Fruit fly (Drosophila melanogaster) whole organism, embryonic: ENCODE data around the gene Ugt36F1.

Experiments used
- CG11696 ChIP-seq: fragments of 200-800 bp; sonication (Bioruptor generic); IDR thresholded peaks from 2 replicates; pipeline ENCODE4 v1.3.6; 2022; ENCODE audit warnings: missing biosample characterization, missing genetic modification characterization
- CG12219 ChIP-seq: fragments of 200-800 bp; sonication (Bioruptor generic); optimal IDR thresholded peaks from 3 replicates; lab custom pipeline; 2018; ENCODE audit warnings: missing biosample characterization, mild to moderate bottlenecking, missing genetic modification characterization
- CG18599 ChIP-seq: fragments of 200-800 bp; sonication (Bioruptor generic); optimal IDR thresholded peaks from 3 replicates; lab custom pipeline; 2017; ENCODE audit warnings: missing biosample characterization, missing genetic modification characterization, mild to moderate bottlenecking, moderate library complexity, missing genetic modification reagents
- CG2199 ChIP-seq: fragments of 200-800 bp; sonication (Bioruptor generic); IDR thresholded peaks from 3 replicates; pipeline ENCODE4 v1.3.6; 2022; ENCODE audit warnings: missing biosample characterization, missing genetic modification characterization
- CG2678 ChIP-seq: fragments of 200-800 bp; sonication (Bioruptor generic); optimal IDR thresholded peaks from 3 replicates; lab custom pipeline; 2019; ENCODE audit warnings: missing biosample characterization, mild to moderate bottlenecking, missing genetic modification characterization, moderate library complexity
- CG34376 ChIP-seq: fragments of 200-800 bp; sonication (Bioruptor generic); optimal IDR thresholded peaks from 2 replicates; lab custom pipeline; 2018; ENCODE audit warnings: missing biosample characterization, mild to moderate bottlenecking, missing genetic modification characterization
- CG4820 ChIP-seq: fragments of 200-800 bp; sonication (Bioruptor generic); optimal IDR thresholded peaks from 3 replicates; lab custom pipeline; 2016; ENCODE audit warnings: missing biosample characterization, missing genetic modification characterization
- CG7786 ChIP-seq: fragments of 200-800 bp; sonication (Bioruptor generic); optimal IDR thresholded peaks from 2 replicates; lab custom pipeline; 2016; ENCODE audit warnings: missing biosample characterization, missing genetic modification characterization
- CG8281 ChIP-seq: fragments of 200-800 bp; sonication (Bioruptor generic); optimal IDR thresholded peaks from 2 replicates; lab custom pipeline; 2018; ENCODE audit warnings: missing biosample characterization, mild to moderate bottlenecking, missing genetic modification characterization, moderate library complexity
- D ChIP-seq, 2 experiments: fragments of 200-800 bp in 1 of 2; fragments of >200 bp in 1 of 2; sonication (Bioruptor generic) in 1 of 2; optimal IDR thresholded peaks; 2 replicates in 1 of 2; 3 replicates in 1 of 2; lab custom pipeline; 2017; ENCODE audit warnings: mild to moderate bottlenecking in 1 of 2, missing biosample characterization in 1 of 2, missing genetic modification characterization in 1 of 2, missing genetic modification reagents in 1 of 2
- Deaf1 ChIP-seq: fragments of 200-800 bp; optimal IDR thresholded peaks from 3 replicates; lab custom pipeline; 2019; ENCODE audit warnings: missing biosample characterization, mild to moderate bottlenecking, missing genetic modification characterization, moderate library complexity
- Dp ChIP-seq: fragments of 200-800 bp; sonication (Bioruptor generic); optimal IDR thresholded peaks from 2 replicates; lab custom pipeline; 2018; ENCODE audit warnings: missing biosample characterization, mild to moderate bottlenecking, missing genetic modification characterization, moderate library complexity
- Drgx ChIP-seq: fragments of 200-800 bp; sonication (Bioruptor generic); IDR thresholded peaks from 2 replicates; pipeline ENCODE4 v1.3.6; 2022; ENCODE audit warnings: missing biosample characterization, missing genetic modification characterization
- Elba2 ChIP-seq: fragments of 200-800 bp; sonication (Bioruptor generic); optimal IDR thresholded peaks from 3 replicates; lab custom pipeline; 2016; ENCODE audit warnings: missing biosample characterization, missing genetic modification characterization
- Kr ChIP-seq: fragments of 200-800 bp; sonication (Bioruptor generic); optimal IDR thresholded peaks from 2 replicates; lab custom pipeline; 2017; ENCODE audit warnings: missing biosample characterization, mild to moderate bottlenecking, missing genetic modification characterization
- Med ChIP-seq: fragments of 200-800 bp; sonication (Bioruptor generic); peaks from one replicate; lab custom pipeline; 2016; ENCODE audit warnings: missing biosample characterization, missing genetic modification characterization, mild to moderate bottlenecking, inconsistent platforms, moderate library complexity
- Nf-YB ChIP-seq: fragments of 200-800 bp; sonication (Bioruptor generic); optimal IDR thresholded peaks from 3 replicates; lab custom pipeline; 2019; ENCODE audit warnings: missing biosample characterization, mild to moderate bottlenecking, missing genetic modification characterization, moderate library complexity
- Poxn ChIP-seq: fragments of 200-800 bp; sonication (Bioruptor generic); IDR thresholded peaks from 2 replicates; pipeline ENCODE4 v1.3.6; 2022; ENCODE audit warnings: missing biosample characterization, missing genetic modification characterization
- Ptx1 ChIP-seq: fragments of 200-800 bp; sonication (Bioruptor generic); IDR thresholded peaks from 2 replicates; pipeline ENCODE4 v1.3.6; 2022; ENCODE audit warnings: missing biosample characterization, missing genetic modification characterization
- Sox100B ChIP-seq: fragments of 200-800 bp; sonication (Bioruptor generic); optimal IDR thresholded peaks from 3 replicates; lab custom pipeline; 2018; ENCODE audit warnings: missing biosample characterization, mild to moderate bottlenecking, missing genetic modification characterization
- Trl ChIP-seq, 3 experiments: fragments of >200 bp in 2 of 3; fragments of 200-800 bp in 1 of 3; sonication (Bioruptor generic) in 1 of 3; optimal IDR thresholded peaks; 2 replicates in 1 of 3; 3 replicates in 2 of 3; lab custom pipeline; 2016 to 2017; ENCODE audit warnings: missing biosample characterization in 1 of 3, missing genetic modification characterization in 1 of 3
- ac ChIP-seq: fragments of 200-800 bp; sonication (Bioruptor generic); optimal IDR thresholded peaks from 3 replicates; lab custom pipeline; 2017; ENCODE audit warnings: missing biosample characterization, mild to moderate bottlenecking, missing genetic modification characterization
- al ChIP-seq: fragments of 200-800 bp; sonication (Bioruptor generic); IDR thresholded peaks from 2 replicates; pipeline ENCODE4 v1.3.6; 2022; ENCODE audit warnings: missing biosample characterization, missing genetic modification characterization
- exex ChIP-seq: fragments of 200-800 bp; sonication (Bioruptor generic); optimal IDR thresholded peaks from 4 replicates; lab custom pipeline; 2018; ENCODE audit warnings: missing biosample characterization, mild to moderate bottlenecking, missing genetic modification characterization, moderate library complexity
- gce ChIP-seq: fragments of 200-800 bp; sonication (Bioruptor generic); IDR thresholded peaks from 3 replicates; pipeline ENCODE4 v1.3.6; 2022; ENCODE audit warnings: missing biosample characterization, missing genetic modification characterization
- gcm ChIP-seq: fragments of 200-800 bp; sonication (Bioruptor generic); optimal IDR thresholded peaks from 2 replicates; lab custom pipeline; 2019; ENCODE audit warnings: missing biosample characterization, mild to moderate bottlenecking, missing genetic modification characterization, moderate library complexity
- gcm2 ChIP-seq: fragments of 200-800 bp; sonication (Bioruptor generic); optimal IDR thresholded peaks from 2 replicates; lab custom pipeline; 2016; ENCODE audit warnings: missing biosample characterization, missing genetic modification characterization
- gsb-n ChIP-seq: fragments of 200-800 bp; sonication (Bioruptor generic); optimal IDR thresholded peaks from 3 replicates; lab custom pipeline; 2018; ENCODE audit warnings: missing biosample characterization, mild to moderate bottlenecking, missing genetic modification characterization
- kay ChIP-seq: fragments of 200-800 bp; sonication (Bioruptor generic); optimal IDR thresholded peaks from 2 replicates; lab custom pipeline; 2016; ENCODE audit warnings: missing biosample characterization, missing genetic modification characterization
- lov ChIP-seq, 2 experiments: fragments of 200-800 bp in 1 of 2; fragments of >200 bp in 1 of 2; sonication (Bioruptor generic) in 1 of 2; IDR thresholded peaks in 1 of 2; optimal IDR thresholded peaks in 1 of 2; 2 replicates in 1 of 2; 3 replicates in 1 of 2; pipeline versions ENCODE4 v1.3.6 to Lab custom; 2017 to 2022; ENCODE audit warnings: missing biosample characterization in 1 of 2, missing genetic modification characterization in 1 of 2
- mirr ChIP-seq: fragments of 200-800 bp; sonication (Bioruptor generic); optimal IDR thresholded peaks from 3 replicates; lab custom pipeline; 2018; ENCODE audit warnings: missing biosample characterization, mild to moderate bottlenecking, missing genetic modification characterization
- nerfin-1 ChIP-seq: fragments of 200-800 bp; sonication (Bioruptor generic); optimal IDR thresholded peaks from 3 replicates; lab custom pipeline; 2019; ENCODE audit warnings: missing biosample characterization, mild to moderate bottlenecking, missing genetic modification characterization, moderate library complexity
- pho ChIP-seq: fragments of 200-800 bp; sonication (Bioruptor generic); optimal IDR thresholded peaks from 2 replicates; lab custom pipeline; 2016; ENCODE audit warnings: missing biosample characterization, missing genetic modification characterization
- pros ChIP-seq: fragments of 200-800 bp; sonication (Bioruptor generic); optimal IDR thresholded peaks from 3 replicates; lab custom pipeline; 2019; ENCODE audit warnings: missing biosample characterization, mild to moderate bottlenecking, missing genetic modification characterization, moderate library complexity
- sens ChIP-seq: fragments of 200-800 bp; sonication (Bioruptor generic); peaks from one replicate; lab custom pipeline; 2016; ENCODE audit warnings: missing biosample characterization, missing genetic modification characterization
- sug ChIP-seq: fragments of 200-800 bp; optimal IDR thresholded peaks from 2 replicates; lab custom pipeline; 2019; ENCODE audit warnings: missing biosample characterization, mild to moderate bottlenecking, missing genetic modification characterization, moderate library complexity
- tll ChIP-seq, 2 experiments: fragments of 200-800 bp in 1 of 2; fragments of >200 bp in 1 of 2; sonication (Bioruptor generic) in 1 of 2; optimal IDR thresholded peaks; 2 replicates each; lab custom pipeline; 2017 to 2019; ENCODE audit warnings: missing biosample characterization in 2 of 2, missing genetic modification characterization in 2 of 2, mild to moderate bottlenecking in 1 of 2, moderate library complexity in 1 of 2
- tna ChIP-seq: fragments of 200-800 bp; sonication (Bioruptor generic); IDR thresholded peaks from 2 replicates; pipeline ENCODE4 v1.3.6; 2022; ENCODE audit warnings: missing biosample characterization, missing genetic modification characterization; ENCODE audit not compliant: partially characterized antibody
- vvl ChIP-seq: fragments of 200-800 bp; sonication (Bioruptor generic); IDR thresholded peaks from 2 replicates; pipeline ENCODE4 v1.3.6; 2022; ENCODE audit warnings: missing biosample characterization, missing genetic modification characterization

The Ugt36F1 gene

dm6 chr2L:18785026-18785600, 34.0 kb upstream of the Ugt36F1 start:
- TF ChIP-seq pho (no peak), gcm2 (GFP tag; lab: Kevin White, UChicago) (no peak), Kr (GFP tag; lab: Kevin White, UChicago) (peak; percentile 91), nerfin-1 (peak; percentile 71), gcm (GFP tag; lab: Kevin White, UChicago) (peak; percentile 27), ac (GFP tag; lab: Kevin White, UChicago) (peak; percentile 40), Ptx1 (GFP tag; lab: Robert Waterston, UW) (no peak), CG2199 (0 out of 3 replicates have a peak, but pooled peaks have one; percentile 30), vvl (GFP tag; lab: Robert Waterston, UW) (no peak), al (GFP tag; lab: Robert Waterston, UW) (no peak), D (optimal IDR thresholded peaks at IDR 0.05; lab: Kevin White, UChicago) (no peak), D (GFP tag; optimal IDR thresholded peaks at IDR 0.05; lab: Kevin White, UChicago) (peak; percentile 12), CG4820 (GFP tag; lab: Kevin White, UChicago) (no peak), pros (GFP tag; lab: Kevin White, UChicago) (peak; percentile 53), CG2678 (tag; lab: Kevin White, UChicago) (no peak), tll (GFP tag; optimal IDR thresholded peaks at IDR 0.05; lab: Kevin White, UChicago) (peak in 1 of 2 experiments; percentile 80), tna (GFP tag; lab: Robert Waterston, UW) (no peak), sens (GFP tag; lab: Kevin White, UChicago) (peak; percentile 65), Dp (GFP tag; lab: Kevin White, UChicago) (no peak), CG7786 (no peak), Nf-YB (GFP tag; lab: Kevin White, UChicago) (peak; percentile 22), Sox100B (GFP tag; lab: Kevin White, UChicago) (no peak), Elba2 (no peak), CG8281 (tag; lab: Kevin White, UChicago) (no peak), lov (optimal IDR thresholded peaks at IDR 0.05; lab: Kevin White, UChicago) (no peak), lov (GFP tag; IDR thresholded peaks at IDR 0.05; lab: Robert Waterston, UW) (0 out of 3 replicates have a peak, but pooled peaks have one; percentile 46), Poxn (GFP tag; lab: Robert Waterston, UW) (no peak), Drgx (no peak), kay (no peak), gsb-n (tag; lab: Kevin White, UChicago) (peak; percentile 56)

dm6 chr2L:18787415-18787989, 31.6 kb upstream of the Ugt36F1 start:
- TF ChIP-seq Trl (optimal IDR thresholded peaks at IDR 0.05; lab: Kevin White, UChicago) (peak in 1 of 2 experiments; percentile 2), Trl (GFP tag; optimal IDR thresholded peaks at IDR 0.05; lab: Kevin White, UChicago) (no peak), exex (peak; percentile 70), sug (peak; percentile 69), Med (peak; percentile 38), CG34376 (GFP tag; lab: Kevin White, UChicago) (peak; percentile 66), CG2199 (0 out of 3 replicates have a peak, but pooled peaks have one; percentile 57), CG11696 (GFP tag; lab: Robert Waterston, UW) (no peak), gce (GFP tag; lab: Robert Waterston, UW) (no peak), CG12219 (no peak), CG18599 (GFP tag; lab: Kevin White, UChicago) (peak; percentile 12), Deaf1 (tag; lab: Kevin White, UChicago) (peak; percentile 80), mirr (GFP tag; lab: Kevin White, UChicago) (peak; percentile 72)
